Worm (Caenorhabditis elegans): ENCODE measurements around the gene aars-1.

Gene aars-1

DNA sequence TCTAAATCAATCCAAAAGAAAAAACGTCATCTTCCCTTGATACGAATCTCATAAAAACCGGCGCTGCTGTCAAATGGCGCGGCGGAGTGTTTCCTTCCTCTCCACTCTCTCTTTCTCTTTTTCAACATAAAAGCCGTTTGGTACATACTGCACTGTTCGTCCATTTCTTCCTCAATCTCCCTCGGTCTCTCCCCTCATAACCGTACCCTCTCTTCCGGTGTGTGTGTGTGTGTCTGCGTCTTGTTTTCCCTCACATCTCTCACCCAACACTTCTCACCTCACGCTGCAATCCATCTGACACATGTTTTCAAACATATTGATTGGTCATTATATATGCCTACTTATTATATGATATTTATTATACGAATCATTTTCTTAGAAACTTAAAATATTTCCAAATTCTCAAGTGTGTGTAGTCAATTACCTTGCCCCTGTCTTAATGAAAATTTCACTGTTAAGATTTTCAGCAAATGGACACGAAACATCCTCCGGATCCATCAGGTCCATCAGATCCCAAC lies at the start of gene aars-1, which contains the start of gene rga-1:
TSS of gene aars-1 (minus strand) at position 71 of the 518 bp plus-strand sequence.
TSS of gene rga-1 (plus strand) at position 468 of the 518 bp plus-strand sequence.
- TF ChIP-seq ref-1 (GFP tag; conservative IDR thresholded peaks at IDR 0.05): no peak
- TF ChIP-seq T22C8.4 (GFP tag; IDR thresholded peaks at IDR 0.05): no peak
- TF ChIP-seq ztf-29 (GFP tag; IDR thresholded peaks at IDR 0.05): 0 out of 2 replicates have a peak, but pooled peaks have one; percentile 11
- no peak for TF ChIP-seq flt-1 (GFP tag; IDR thresholded peaks at IDR 0.05)

ce11 chrII:11512921-11513320 lies 48.6 kb upstream of the aars-1 start:
- no peak for TF ChIP-seq ztf-23 (GFP tag; IDR thresholded peaks at IDR 0.05)
- no peak for TF ChIP-seq med-1 (GFP tag; optimal IDR thresholded peaks at IDR 0.05; ENCODE audit: insufficient read depth)
- TF ChIP-seq tab-1 (GFP tag; IDR thresholded peaks at IDR 0.05): no peak

DNA sequence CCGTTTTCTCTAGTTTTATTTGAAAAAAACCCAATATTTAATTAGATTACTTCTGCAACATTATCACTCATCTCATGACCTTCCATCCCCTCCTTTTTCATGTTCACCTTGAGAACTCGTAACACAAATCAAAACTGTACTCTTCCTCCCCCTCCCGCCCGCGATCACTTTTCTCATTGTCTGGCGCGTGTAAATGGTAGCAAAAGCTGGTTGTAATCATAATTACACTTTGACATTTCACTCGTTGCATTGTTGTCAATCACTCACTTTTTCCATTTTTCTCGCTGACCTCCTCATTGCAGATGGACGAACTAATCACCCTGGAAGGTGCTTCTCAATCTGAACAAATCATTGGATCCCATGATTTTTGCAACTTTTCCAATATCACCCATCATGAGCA lies 46.1 kb upstream of the aars-1 start, which contains the start of gene npr-41:
TSS of gene npr-41 (plus strand) at position 301 of the 400 bp plus-strand sequence.
- TF ChIP-seq flt-1 (GFP tag; IDR thresholded peaks at IDR 0.05) (no peak), ref-1 (GFP tag; conservative IDR thresholded peaks at IDR 0.05) (no peak), T22C8.4 (GFP tag; IDR thresholded peaks at IDR 0.05) (no peak)

- TF ChIP-seq T22C8.4 (GFP tag; IDR thresholded peaks at IDR 0.05) (no peak), ztf-29 (GFP tag; IDR thresholded peaks at IDR 0.05) (peak; percentile 67; the same call in 1 of the 2 replicates), cog-1 (tag; optimal IDR thresholded peaks at IDR 0.05) (no peak), med-1 (GFP tag; optimal IDR thresholded peaks at IDR 0.05; ENCODE audit: insufficient read depth) (no peak), ztf-23 (GFP tag; IDR thresholded peaks at IDR 0.05) (no peak), klf-2 (GFP tag; conservative IDR thresholded peaks at IDR 0.05) (no peak), tab-1 (GFP tag; IDR thresholded peaks at IDR 0.05) (no peak)
Measured at ce11 chrII:11503761-11504160, 39.5 kb upstream of the aars-1 start.

DNA sequence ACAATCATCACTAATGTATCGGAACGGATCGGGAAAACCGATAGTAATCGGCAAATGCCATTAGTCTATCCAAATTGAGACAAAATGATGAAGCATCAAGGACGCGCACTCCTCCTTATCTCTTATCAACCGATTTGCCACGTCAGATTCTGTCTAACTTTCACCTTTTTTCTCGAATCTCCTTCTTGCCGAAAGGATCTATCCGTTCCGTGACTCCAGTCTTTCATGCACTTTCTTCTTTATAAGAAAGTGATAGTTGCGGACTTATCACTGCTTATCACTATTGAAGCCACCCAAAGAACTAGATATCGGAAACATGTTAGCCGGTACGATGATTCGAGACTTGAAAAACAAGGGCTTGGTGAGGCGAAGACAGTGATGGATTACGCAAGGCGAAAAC lies 37.7 kb upstream of the aars-1 start:
- no peak for TF ChIP-seq tab-1 (GFP tag; IDR thresholded peaks at IDR 0.05)
- TF ChIP-seq ref-1 (GFP tag; conservative IDR thresholded peaks at IDR 0.05): no peak
- TF ChIP-seq flt-1 (GFP tag; IDR thresholded peaks at IDR 0.05): no peak
- TF ChIP-seq ztf-29 (GFP tag; IDR thresholded peaks at IDR 0.05): no peak
- TF ChIP-seq ztf-23 (GFP tag; IDR thresholded peaks at IDR 0.05): no peak
- no peak for TF ChIP-seq T22C8.4 (GFP tag; IDR thresholded peaks at IDR 0.05)
- no peak for TF ChIP-seq cog-1 (tag; optimal IDR thresholded peaks at IDR 0.05)
- no peak for TF ChIP-seq med-1 (GFP tag; optimal IDR thresholded peaks at IDR 0.05; ENCODE audit: insufficient read depth)
- TF ChIP-seq klf-2 (GFP tag; conservative IDR thresholded peaks at IDR 0.05): no peak

DNA sequence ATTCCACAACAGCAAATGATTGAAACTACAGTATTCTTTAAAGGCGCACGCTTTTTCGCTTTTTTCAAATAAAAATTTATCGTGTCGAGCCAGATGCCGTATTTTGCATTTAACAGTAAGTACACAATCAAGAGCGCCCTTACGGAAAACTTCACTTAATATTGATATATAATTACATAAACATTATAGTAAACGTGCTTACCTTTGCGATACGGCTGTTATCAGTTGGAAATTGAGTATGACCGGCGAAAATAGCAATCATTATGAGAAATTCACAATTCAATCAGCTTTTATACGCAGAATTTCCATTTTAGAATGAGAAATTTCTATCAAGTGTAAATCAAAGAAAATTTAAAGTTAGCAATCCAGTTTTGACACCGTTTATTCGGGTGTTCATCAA lies 35.9 kb upstream of the aars-1 start, which contains the start of gene B0334.20:
TSS of gene B0334.20 (minus strand) at position 262 of the 400 bp plus-strand sequence.
- no peak for TF ChIP-seq tab-1 (GFP tag; IDR thresholded peaks at IDR 0.05)
- TF ChIP-seq cog-1 (tag; optimal IDR thresholded peaks at IDR 0.05): no peak
- no peak for TF ChIP-seq T22C8.4 (GFP tag; IDR thresholded peaks at IDR 0.05)
- TF ChIP-seq ztf-23 (GFP tag; IDR thresholded peaks at IDR 0.05): no peak
- no peak for TF ChIP-seq med-1 (GFP tag; optimal IDR thresholded peaks at IDR 0.05; ENCODE audit: insufficient read depth)
- TF ChIP-seq ref-1 (GFP tag; conservative IDR thresholded peaks at IDR 0.05): no peak

DNA sequence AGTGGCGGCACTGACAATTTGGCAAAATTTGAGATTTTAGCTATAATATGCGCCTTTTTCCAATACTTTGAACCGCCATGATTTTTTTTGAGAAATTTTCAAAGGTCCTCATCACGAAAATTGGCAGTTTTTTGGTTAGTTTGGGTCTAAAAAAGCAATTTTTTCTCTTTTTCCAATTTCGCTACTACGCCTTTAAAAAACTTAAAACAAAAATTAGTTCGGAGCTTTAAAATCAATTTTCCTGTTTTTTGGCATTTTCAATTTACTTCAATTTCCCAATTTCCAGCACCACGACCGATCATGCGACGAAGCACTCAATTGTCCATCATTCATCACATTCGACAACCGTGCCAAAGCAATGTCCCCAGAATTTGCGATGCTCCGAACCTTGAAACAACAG lies 33.1 kb upstream of the aars-1 start, which contains the start of gene B0334.5:
TSS of gene B0334.5 (plus strand) at position 301 of the 400 bp plus-strand sequence.
- TF ChIP-seq ztf-23 (GFP tag; IDR thresholded peaks at IDR 0.05) (0 out of 2 replicates have a peak, but pooled peaks have one; percentile 31), cog-1 (tag; optimal IDR thresholded peaks at IDR 0.05) (no peak)

DNA sequence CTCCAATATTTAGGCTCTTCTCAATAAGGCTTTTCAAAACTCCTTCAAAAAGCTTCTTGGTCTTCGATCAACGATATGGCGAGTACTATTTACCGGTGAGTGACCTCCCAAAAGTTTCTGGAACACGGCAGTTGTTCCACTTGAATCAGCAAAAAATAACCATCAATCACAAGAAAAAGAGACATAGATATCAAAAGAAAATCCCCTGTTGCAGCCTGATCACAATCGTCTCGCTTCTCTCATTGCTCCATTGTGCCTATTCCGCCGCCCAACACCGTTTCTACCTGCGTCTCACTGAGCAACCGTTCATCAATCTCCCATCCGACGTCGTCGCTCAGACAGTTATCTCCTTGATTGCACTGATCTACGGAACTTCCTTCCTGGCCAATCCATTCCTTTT lies 32.5 kb upstream of the aars-1 start, which contains the start of gene emc-5:
TSS of gene emc-5 (plus strand) at position 14 of the 400 bp plus-strand sequence.
- TF ChIP-seq flt-1 (GFP tag; IDR thresholded peaks at IDR 0.05): no peak
- TF ChIP-seq klf-2 (GFP tag; conservative IDR thresholded peaks at IDR 0.05): no peak
- TF ChIP-seq ztf-29 (GFP tag; IDR thresholded peaks at IDR 0.05): no peak
- no peak for TF ChIP-seq med-1 (GFP tag; optimal IDR thresholded peaks at IDR 0.05; ENCODE audit: insufficient read depth)
- TF ChIP-seq cog-1 (tag; optimal IDR thresholded peaks at IDR 0.05): no peak
- no peak for TF ChIP-seq ref-1 (GFP tag; conservative IDR thresholded peaks at IDR 0.05)
- TF ChIP-seq ztf-23 (GFP tag; IDR thresholded peaks at IDR 0.05): no peak
- no peak for TF ChIP-seq T22C8.4 (GFP tag; IDR thresholded peaks at IDR 0.05)
- no peak for TF ChIP-seq tab-1 (GFP tag; IDR thresholded peaks at IDR 0.05)

DNA sequence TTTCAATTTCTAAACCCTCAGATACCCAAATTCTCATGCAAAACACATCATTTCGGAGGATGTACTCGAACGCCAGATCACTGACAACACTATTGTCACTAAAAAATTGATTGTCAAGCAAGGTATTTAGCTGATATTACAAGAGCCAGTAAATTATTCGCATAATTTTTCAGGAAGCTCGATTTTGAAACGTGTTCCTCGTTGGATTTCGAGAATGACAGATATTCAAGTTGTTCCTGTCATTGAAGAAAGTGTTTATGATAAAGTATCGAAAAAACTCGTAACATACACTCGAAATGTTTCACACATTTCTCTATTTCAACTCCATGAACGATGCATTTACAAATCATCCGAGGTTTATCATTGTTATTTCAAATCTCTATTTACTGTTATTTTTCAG lies 31.5 kb upstream of the aars-1 start:
- TF ChIP-seq ztf-29 (GFP tag; IDR thresholded peaks at IDR 0.05) (no peak), T22C8.4 (GFP tag; IDR thresholded peaks at IDR 0.05) (no peak), med-1 (GFP tag; optimal IDR thresholded peaks at IDR 0.05; ENCODE audit: insufficient read depth) (no peak)

DNA sequence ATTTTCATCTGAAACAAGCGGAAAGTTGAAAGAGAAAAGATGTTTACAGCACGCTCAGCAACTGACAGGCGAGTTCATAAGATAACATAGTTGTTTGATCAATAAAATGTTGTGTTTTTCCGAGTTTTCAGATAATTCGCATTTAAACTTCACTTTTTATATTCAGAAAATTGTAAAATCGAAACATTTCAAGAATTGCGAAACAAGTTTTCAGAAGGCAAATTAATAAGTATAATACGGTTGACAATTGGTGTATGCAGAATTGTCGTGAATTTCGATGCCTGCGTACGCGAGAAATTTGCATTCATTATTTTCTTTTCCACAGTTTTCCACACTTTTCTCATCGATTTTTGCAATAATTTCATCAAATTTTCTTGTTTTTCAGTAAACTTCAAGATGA lies 31.0 kb upstream of the aars-1 start, which contains the start of the genes ooc-3 and B0334.4:
TSS of gene ooc-3 (minus strand) at position 15 of the 400 bp plus-strand sequence.
TSS of gene B0334.4 (plus strand) at position 386 of the 400 bp plus-strand sequence.
- no peak for TF ChIP-seq T22C8.4 (GFP tag; IDR thresholded peaks at IDR 0.05)

ce11 chrII:11492843-11493242 lies 28.5 kb upstream of the aars-1 start, which contains the start of gene hacl-1:
Gene hacl-1 (minus strand): TSS chrII:11492963.
- TF ChIP-seq cog-1 (tag; optimal IDR thresholded peaks at IDR 0.05): no peak
- no peak for TF ChIP-seq T22C8.4 (GFP tag; IDR thresholded peaks at IDR 0.05)
- no peak for TF ChIP-seq tab-1 (GFP tag; IDR thresholded peaks at IDR 0.05)
- TF ChIP-seq ztf-23 (GFP tag; IDR thresholded peaks at IDR 0.05): no peak
- TF ChIP-seq ztf-29 (GFP tag; IDR thresholded peaks at IDR 0.05): no peak
- TF ChIP-seq med-1 (GFP tag; optimal IDR thresholded peaks at IDR 0.05; ENCODE audit: insufficient read depth): no peak
- TF ChIP-seq flt-1 (GFP tag; IDR thresholded peaks at IDR 0.05): no peak
- TF ChIP-seq ref-1 (GFP tag; conservative IDR thresholded peaks at IDR 0.05): no peak
- no peak for TF ChIP-seq klf-2 (GFP tag; conservative IDR thresholded peaks at IDR 0.05)

Data from whole organism, midembryonic.